Fruit fly (Drosophila melanogaster) whole organism, embryonic: ENCODE measurements around the gene CG1572.
A peak's percentile ranks its signal among the peaks of the same experiment; 100 is the strongest.

Experiments
- CG10267 ChIP-seq: fragments of 200-800 bp; sonication (Bioruptor generic); optimal IDR thresholded peaks from 2 replicates; lab custom pipeline; 2018; ENCODE audit warnings: missing biosample characterization, mild to moderate bottlenecking, missing genetic modification characterization, moderate library complexity
- CG12071 ChIP-seq: fragments of 200-800 bp; sonication (Bioruptor generic); optimal IDR thresholded peaks from 3 replicates; lab custom pipeline; 2018; ENCODE audit warnings: missing biosample characterization, mild to moderate bottlenecking, missing genetic modification characterization
- CG12391 ChIP-seq: fragments of 200-800 bp; sonication (Bioruptor generic); optimal IDR thresholded peaks from 3 replicates; lab custom pipeline; 2018; ENCODE audit warnings: missing biosample characterization, mild to moderate bottlenecking, missing genetic modification characterization, moderate library complexity
- CG13287 ChIP-seq: fragments of 200-800 bp; sonication (Bioruptor generic); IDR thresholded peaks from 2 replicates; pipeline ENCODE4 v1.3.6; 2022; ENCODE audit warnings: missing biosample characterization, missing genetic modification characterization; ENCODE audit not compliant: partially characterized antibody
- CG13296 ChIP-seq: fragments of 200-800 bp; sonication (Bioruptor generic); optimal IDR thresholded peaks from 3 replicates; lab custom pipeline; 2018; ENCODE audit warnings: missing biosample characterization, mild to moderate bottlenecking, missing genetic modification characterization
- CG14050 ChIP-seq: fragments of 200-800 bp; sonication (Bioruptor generic); IDR thresholded peaks from 3 replicates; pipeline ENCODE4 v1.3.6; 2022; ENCODE audit warnings: missing biosample characterization, missing genetic modification characterization
- CG15011 ChIP-seq: fragments of 200-800 bp; sonication (Bioruptor generic); optimal IDR thresholded peaks from 3 replicates; lab custom pipeline; 2018; ENCODE audit warnings: missing biosample characterization, mild to moderate bottlenecking, missing genetic modification characterization
- CG17568 ChIP-seq: fragments of 200-800 bp; sonication (Bioruptor generic); optimal IDR thresholded peaks from 2 replicates; lab custom pipeline; 2018; ENCODE audit warnings: missing biosample characterization, mild to moderate bottlenecking, missing genetic modification characterization, moderate library complexity
- CG2678 ChIP-seq: fragments of 200-800 bp; sonication (Bioruptor generic); optimal IDR thresholded peaks from 3 replicates; lab custom pipeline; 2019; ENCODE audit warnings: missing biosample characterization, mild to moderate bottlenecking, missing genetic modification characterization, moderate library complexity
- CG3847 ChIP-seq: fragments of 200-800 bp; sonication (Bioruptor generic); IDR thresholded peaks from 2 replicates; pipeline ENCODE4 v1.3.6; 2022; ENCODE audit warnings: missing biosample characterization, missing genetic modification characterization
- CG4404 ChIP-seq: fragments of 200-800 bp; sonication (Bioruptor generic); IDR thresholded peaks from 2 replicates; pipeline ENCODE4 v1.3.6; 2022; ENCODE audit warnings: missing biosample characterization, missing genetic modification characterization
- CG4707 ChIP-seq: fragments of 200-800 bp; sonication (Bioruptor generic); optimal IDR thresholded peaks from 2 replicates; lab custom pipeline; 2018; ENCODE audit warnings: missing biosample characterization, mild to moderate bottlenecking, missing genetic modification characterization, moderate library complexity
- CG6254 ChIP-seq: fragments of 200-800 bp; sonication (Bioruptor generic); optimal IDR thresholded peaks from 3 replicates; lab custom pipeline; 2017; ENCODE audit warnings: mild to moderate bottlenecking, missing biosample characterization, missing genetic modification reagents, missing genetic modification characterization
- CG7271 ChIP-seq: fragments of 200-800 bp; sonication (Bioruptor generic); optimal IDR thresholded peaks from 2 replicates; lab custom pipeline; 2018; ENCODE audit warnings: missing biosample characterization, mild to moderate bottlenecking, missing genetic modification characterization, moderate library complexity
- CG8359 ChIP-seq: fragments of 200-800 bp; sonication (Bioruptor generic); optimal IDR thresholded peaks from 2 replicates; lab custom pipeline; 2017; ENCODE audit warnings: missing biosample characterization, mild to moderate bottlenecking, missing genetic modification characterization, borderline replicate concordance
- CG8388 ChIP-seq: fragments of 200-800 bp; sonication (Bioruptor generic); optimal IDR thresholded peaks from 2 replicates; lab custom pipeline; 2019; ENCODE audit warnings: missing biosample characterization, mild to moderate bottlenecking, missing genetic modification characterization, moderate library complexity
- D19B ChIP-seq: fragments of 200-800 bp; sonication (Bioruptor generic); optimal IDR thresholded peaks from 2 replicates; lab custom pipeline; 2017; ENCODE audit warnings: missing biosample characterization, mild to moderate bottlenecking, missing genetic modification characterization
- Drgx ChIP-seq: fragments of 200-800 bp; sonication (Bioruptor generic); IDR thresholded peaks from 2 replicates; pipeline ENCODE4 v1.3.6; 2022; ENCODE audit warnings: missing biosample characterization, missing genetic modification characterization
- Ets65A ChIP-seq: fragments of 200-800 bp; sonication (Bioruptor generic); peaks from one replicate; lab custom pipeline; 2016; ENCODE audit warnings: missing biosample characterization, missing genetic modification characterization
- Gsc ChIP-seq: fragments of 200-800 bp; sonication (Bioruptor generic); IDR thresholded peaks from 2 replicates; pipeline ENCODE4 v1.3.6; 2022; ENCODE audit warnings: missing biosample characterization, missing genetic modification characterization
- Hey ChIP-seq: fragments of 200-800 bp; sonication (Bioruptor generic); optimal IDR thresholded peaks from 3 replicates; lab custom pipeline; 2018; ENCODE audit warnings: missing biosample characterization, mild to moderate bottlenecking, missing genetic modification characterization
- Mad ChIP-seq: fragments of 200-800 bp; sonication (Bioruptor generic); optimal IDR thresholded peaks from 2 replicates; lab custom pipeline; 2016; ENCODE audit warnings: missing biosample characterization, missing genetic modification characterization
- Mes4 ChIP-seq: fragments of 200-800 bp; sonication (Bioruptor generic); optimal IDR thresholded peaks from 2 replicates; lab custom pipeline; 2016; ENCODE audit warnings: missing biosample characterization, missing genetic modification characterization
- NC2α ChIP-seq: fragments of 200-800 bp; sonication (Bioruptor generic); optimal IDR thresholded peaks from 2 replicates; lab custom pipeline; 2016; ENCODE audit warnings: missing biosample characterization, missing genetic modification characterization
- NK7.1 ChIP-seq: fragments of 200-800 bp; sonication (Bioruptor generic); optimal IDR thresholded peaks from 3 replicates; lab custom pipeline; 2016; ENCODE audit warnings: missing biosample characterization, missing genetic modification characterization
- Sox100B ChIP-seq: fragments of 200-800 bp; sonication (Bioruptor generic); optimal IDR thresholded peaks from 3 replicates; lab custom pipeline; 2018; ENCODE audit warnings: missing biosample characterization, mild to moderate bottlenecking, missing genetic modification characterization
- Stat92E ChIP-seq, 3 experiments: fragments of >200 bp in 2 of 3; fragments of 200-800 bp in 1 of 3; sonication (Bioruptor generic) in 1 of 3; optimal IDR thresholded peaks; 2 replicates each; lab custom pipeline; 2017 to 2019; ENCODE audit warnings: missing biosample characterization in 3 of 3, missing genetic modification characterization in 3 of 3, mild to moderate bottlenecking in 1 of 3, moderate library complexity in 1 of 3
- Xrp1 ChIP-seq: fragments of 200-800 bp; sonication (Bioruptor generic); IDR thresholded peaks from 2 replicates; pipeline ENCODE4 v1.3.6; 2022; ENCODE audit warnings: missing biosample characterization, missing genetic modification characterization
- YL-1 ChIP-seq: fragments of 200-800 bp; sonication (Bioruptor generic); optimal IDR thresholded peaks from 3 replicates; lab custom pipeline; 2017; ENCODE audit warnings: missing biosample characterization, mild to moderate bottlenecking, missing genetic modification characterization
- ab ChIP-seq: fragments of 200-800 bp; sonication (Bioruptor generic); optimal IDR thresholded peaks from 2 replicates; lab custom pipeline; 2016; ENCODE audit warnings: missing biosample characterization, missing genetic modification characterization
- ap ChIP-seq: fragments of 200-800 bp; sonication (Bioruptor generic); IDR thresholded peaks from 2 replicates; pipeline ENCODE4 v1.3.6; 2022; ENCODE audit warnings: missing biosample characterization, missing genetic modification characterization
- ase ChIP-seq: fragments of 200-800 bp; sonication (Bioruptor generic); IDR thresholded peaks from 3 replicates; pipeline ENCODE4 v1.3.6; 2022; ENCODE audit warnings: missing biosample characterization, missing genetic modification characterization
- bbx ChIP-seq: fragments of 200-800 bp; sonication (Bioruptor generic); IDR thresholded peaks from 2 replicates; pipeline ENCODE4 v1.3.6; 2022; ENCODE audit warnings: missing biosample characterization, missing genetic modification characterization; ENCODE audit not compliant: partially characterized antibody
- br ChIP-seq: fragments of >200 bp; optimal IDR thresholded peaks from 2 replicates; lab custom pipeline; 2017
- cad ChIP-seq: fragments of >200 bp; optimal IDR thresholded peaks from 2 replicates; lab custom pipeline; 2017; ENCODE audit warnings: missing biosample characterization, missing genetic modification characterization
- dmrt11E ChIP-seq: fragments of 200-800 bp; sonication (Bioruptor generic); optimal IDR thresholded peaks from 3 replicates; lab custom pipeline; 2018; ENCODE audit warnings: missing biosample characterization, mild to moderate bottlenecking, missing genetic modification characterization, moderate library complexity
- gce ChIP-seq: fragments of 200-800 bp; sonication (Bioruptor generic); IDR thresholded peaks from 3 replicates; pipeline ENCODE4 v1.3.6; 2022; ENCODE audit warnings: missing biosample characterization, missing genetic modification characterization
- her ChIP-seq: fragments of 200-800 bp; sonication (Bioruptor generic); optimal IDR thresholded peaks from 2 replicates; lab custom pipeline; 2016; ENCODE audit warnings: missing biosample characterization, missing genetic modification characterization
- klu ChIP-seq: fragments of 200-800 bp; sonication (Bioruptor generic); IDR thresholded peaks from 2 replicates; pipeline ENCODE4 v1.3.6; 2022; ENCODE audit warnings: missing biosample characterization, missing genetic modification characterization
- lola ChIP-seq, 3 experiments: fragments of >200 bp in 2 of 3; fragments of 200-800 bp in 1 of 3; sonication (Bioruptor generic) in 1 of 3; optimal IDR thresholded peaks; 2 replicates each; lab custom pipeline; 2017 to 2019; ENCODE audit warnings: missing biosample characterization in 3 of 3, missing genetic modification characterization in 3 of 3, mild to moderate bottlenecking in 1 of 3, moderate library complexity in 1 of 3
- slp2 ChIP-seq: fragments of 200-800 bp; sonication (Bioruptor generic); optimal IDR thresholded peaks from 2 replicates; lab custom pipeline; 2016; ENCODE audit warnings: missing biosample characterization, missing genetic modification characterization
- trem ChIP-seq: fragments of 200-800 bp; optimal IDR thresholded peaks from 3 replicates; lab custom pipeline; 2019; ENCODE audit warnings: missing biosample characterization, mild to moderate bottlenecking, missing genetic modification characterization, moderate library complexity
- zen ChIP-seq: fragments of 200-800 bp; sonication (Bioruptor generic); optimal IDR thresholded peaks from 3 replicates; lab custom pipeline; 2018; ENCODE audit warnings: missing biosample characterization, mild to moderate bottlenecking, missing genetic modification characterization, moderate library complexity
- zfh2 ChIP-seq: fragments of 200-800 bp; sonication (Bioruptor generic); optimal IDR thresholded peaks from 2 replicates; lab custom pipeline; 2016; ENCODE audit warnings: missing biosample characterization, missing genetic modification characterization

Gene CG1572

dm6 chrX:11543318-11543717, 15.1 kb downstream of the CG1572 start:
- TF ChIP-seq Ets65A (GFP tag; lab: Kevin White, UChicago): peak; percentile 82
- TF ChIP-seq CG8359 (GFP tag; lab: Kevin White, UChicago): peak; percentile 97
- no peak for TF ChIP-seq CG4707 (GFP tag; lab: Kevin White, UChicago)
- no peak for TF ChIP-seq slp2
- no peak for TF ChIP-seq CG15011 (GFP tag; lab: Kevin White, UChicago)
- TF ChIP-seq CG13296: no peak
- TF ChIP-seq NC2α (GFP tag; lab: Kevin White, UChicago): no peak
- TF ChIP-seq, all 482 proteins: peak for 2

dm6 chrX:11542502-11542901, 16.0 kb downstream of the CG1572 start:
- no peak for TF ChIP-seq lola (GFP tag; optimal IDR thresholded peaks at IDR 0.05; lab: Kevin White, UChicago)
- no peak for TF ChIP-seq trem
- TF ChIP-seq dmrt11E (tag; lab: Kevin White, UChicago): no peak
- peak; percentile 35 for TF ChIP-seq CG8388 (GFP tag; lab: Kevin White, UChicago)
- TF ChIP-seq, all 482 proteins: peak for 1

- TF ChIP-seq Xrp1 (GFP tag; lab: Robert Waterston, UW) (0 out of 2 replicates have a peak, but pooled peaks have one; percentile 29), br (lab: Kevin White, UChicago) (no peak), CG8359 (GFP tag; lab: Kevin White, UChicago) (peak; percentile 20), Stat92E (GFP tag; optimal IDR thresholded peaks at IDR 0.05; lab: Kevin White, UChicago) (no peak), Drgx (GFP tag; lab: Robert Waterston, UW) (peak; percentile 71)
Observed at dm6 chrX:11531245-11531644, 27.2 kb downstream of the CG1572 start.

dm6 chrX:11528026-11528702, 30.3 kb downstream of the CG1572 start:
- peak; percentile 72 for TF ChIP-seq zen (tag; lab: Kevin White, UChicago)
- no peak for TF ChIP-seq Hey (tag; lab: Kevin White, UChicago)
- no peak for TF ChIP-seq klu (GFP tag; lab: Robert Waterston, UW)
- TF ChIP-seq CG3847: no peak; the same call in 1 of the 2 replicates
- TF ChIP-seq bbx (GFP tag; lab: Robert Waterston, UW): no peak
- no peak; the same call in 1 of the 2 replicates for TF ChIP-seq Gsc (GFP tag; lab: Robert Waterston, UW)
- TF ChIP-seq Sox100B (GFP tag; lab: Kevin White, UChicago): peak; percentile 76
- no peak for TF ChIP-seq ab (GFP tag; lab: Kevin White, UChicago)
- no peak for TF ChIP-seq CG7271
- TF ChIP-seq D19B (GFP tag; lab: Kevin White, UChicago): no peak
- peak; percentile 85 for TF ChIP-seq CG2678 (tag; lab: Kevin White, UChicago)
- TF ChIP-seq her (GFP tag; lab: Kevin White, UChicago): no peak
- peak; percentile 18 for TF ChIP-seq Mes4 (GFP tag; lab: Kevin White, UChicago)
- peak; percentile 62 for TF ChIP-seq CG4404 (GFP tag; lab: Robert Waterston, UW)
- peak; percentile 62; the same call in 1 of the 3 replicates for TF ChIP-seq gce (GFP tag; lab: Robert Waterston, UW)
- TF ChIP-seq ase (GFP tag; lab: Robert Waterston, UW): peak; percentile 59; the same call in 1 of the 3 replicates
- TF ChIP-seq Mad: peak; percentile 30
- TF ChIP-seq CG12391 (tag; lab: Kevin White, UChicago): peak; percentile 81
- no peak for TF ChIP-seq CG13287
- TF ChIP-seq NK7.1 (GFP tag; lab: Kevin White, UChicago): no peak
- TF ChIP-seq CG6254 (GFP tag; lab: Kevin White, UChicago): peak; percentile 84
- no peak for TF ChIP-seq zfh2 (GFP tag; lab: Kevin White, UChicago)
- TF ChIP-seq CG14050 (GFP tag; lab: Robert Waterston, UW): peak; percentile 41; the same call in 1 of the 3 replicates
- peak; percentile 38 for TF ChIP-seq CG12071 (GFP tag; lab: Kevin White, UChicago)
- TF ChIP-seq cad: no peak
- TF ChIP-seq CG17568: peak; percentile 63
- TF ChIP-seq CG10267 (tag; lab: Kevin White, UChicago): peak; percentile 82
- no peak for TF ChIP-seq YL-1 (GFP tag; lab: Kevin White, UChicago)
- TF ChIP-seq ap (GFP tag; lab: Robert Waterston, UW): peak; percentile 52; the same call in 1 of the 2 replicates
